Fruit fly (Drosophila melanogaster) whole organism, embryonic: ENCODE measurements around the gene CG6295.

Experiments
- Abd-B ChIP-seq: fragments of 200-800 bp; sonication (Bioruptor generic); optimal IDR thresholded peaks from 2 replicates; lab custom pipeline; 2018; ENCODE audit warnings: missing biosample characterization, mild to moderate bottlenecking, missing genetic modification characterization, moderate library complexity
- Blimp-1 ChIP-seq: fragments of 200-800 bp; sonication (Bioruptor generic); optimal IDR thresholded peaks from 3 replicates; lab custom pipeline; 2018; ENCODE audit warnings: missing biosample characterization, missing genetic modification characterization, mild to moderate bottlenecking, moderate library complexity, missing genetic modification reagents
- BtbVII ChIP-seq: fragments of 200-800 bp; sonication (Bioruptor generic); optimal IDR thresholded peaks from 3 replicates; lab custom pipeline; 2017; ENCODE audit warnings: missing biosample characterization, mild to moderate bottlenecking, missing genetic modification characterization
- CG10565 ChIP-seq: fragments of 200-800 bp; sonication (Bioruptor generic); optimal IDR thresholded peaks from 3 replicates; lab custom pipeline; 2016; ENCODE audit warnings: missing biosample characterization, mild to moderate bottlenecking, missing genetic modification characterization
- CG13624 ChIP-seq: fragments of 200-800 bp; sonication (Bioruptor generic); optimal IDR thresholded peaks from 2 replicates; lab custom pipeline; 2016; ENCODE audit warnings: missing biosample characterization, missing genetic modification characterization
- CG15696 ChIP-seq: fragments of 200-800 bp; sonication (Bioruptor generic); optimal IDR thresholded peaks from 2 replicates; lab custom pipeline; 2019; ENCODE audit warnings: missing biosample characterization, mild to moderate bottlenecking, missing genetic modification characterization, moderate library complexity
- CG17912 ChIP-seq: fragments of 200-800 bp; sonication (Bioruptor generic); optimal IDR thresholded peaks from 2 replicates; lab custom pipeline; 2018; ENCODE audit warnings: missing biosample characterization, mild to moderate bottlenecking, missing genetic modification characterization
- CG18599 ChIP-seq: fragments of 200-800 bp; sonication (Bioruptor generic); optimal IDR thresholded peaks from 3 replicates; lab custom pipeline; 2017; ENCODE audit warnings: missing biosample characterization, missing genetic modification characterization, mild to moderate bottlenecking, moderate library complexity, missing genetic modification reagents
- CG2199 ChIP-seq: fragments of 200-800 bp; sonication (Bioruptor generic); IDR thresholded peaks from 3 replicates; pipeline ENCODE4 v1.3.6; 2022; ENCODE audit warnings: missing biosample characterization, missing genetic modification characterization
- CG3726 ChIP-seq: fragments of 200-800 bp; sonication (Bioruptor generic); IDR thresholded peaks from 3 replicates; pipeline ENCODE4, ENCODE4 v1.3.6; 2022; ENCODE audit warnings: missing biosample characterization, missing genetic modification characterization
- CG3838 ChIP-seq: fragments of 200-800 bp; sonication (Bioruptor generic); optimal IDR thresholded peaks from 3 replicates; lab custom pipeline; 2016; ENCODE audit warnings: missing biosample characterization, missing genetic modification characterization
- CG3995 ChIP-seq: fragments of 200-800 bp; sonication (Bioruptor generic); optimal IDR thresholded peaks from 3 replicates; lab custom pipeline; 2016; ENCODE audit warnings: missing biosample characterization, missing genetic modification characterization
- CG4617 ChIP-seq: fragments of 200-800 bp; sonication (Bioruptor generic); optimal IDR thresholded peaks from 3 replicates; lab custom pipeline; 2016; ENCODE audit warnings: missing biosample characterization, missing genetic modification characterization, borderline replicate concordance
- CG6683 ChIP-seq: fragments of 200-800 bp; sonication (Bioruptor generic); optimal IDR thresholded peaks from 2 replicates; lab custom pipeline; 2017; ENCODE audit warnings: missing biosample characterization, mild to moderate bottlenecking, missing genetic modification characterization, missing genetic modification reagents
- CG6791 ChIP-seq: fragments of 200-800 bp; sonication (Bioruptor generic); IDR thresholded peaks from 3 replicates; pipeline ENCODE4 v1.3.6; 2022; ENCODE audit warnings: missing biosample characterization, missing genetic modification characterization; ENCODE audit not compliant: partially characterized antibody
- CG7372 ChIP-seq: fragments of 200-800 bp; sonication (Bioruptor generic); IDR thresholded peaks from 2 replicates; pipeline ENCODE4 v1.3.6; 2022; ENCODE audit warnings: missing biosample characterization, missing genetic modification characterization
- CG7745 ChIP-seq: fragments of 200-800 bp; sonication (Bioruptor generic); optimal IDR thresholded peaks from 2 replicates; lab custom pipeline; 2018; ENCODE audit warnings: missing biosample characterization, mild to moderate bottlenecking, missing genetic modification characterization, moderate library complexity
- CG8089 ChIP-seq: fragments of 200-800 bp; sonication (Bioruptor generic); optimal IDR thresholded peaks from 3 replicates; lab custom pipeline; 2016; ENCODE audit warnings: missing biosample characterization, missing genetic modification characterization
- Dbx ChIP-seq: fragments of 200-800 bp; sonication (Bioruptor generic); IDR thresholded peaks from 3 replicates; pipeline ENCODE4 v1.3.6; 2022; ENCODE audit warnings: missing biosample characterization, missing genetic modification characterization
- Ets65A ChIP-seq: fragments of 200-800 bp; sonication (Bioruptor generic); peaks from one replicate; lab custom pipeline; 2016; ENCODE audit warnings: missing biosample characterization, missing genetic modification characterization
- HHEX ChIP-seq: fragments of 200-800 bp; sonication (Bioruptor generic); optimal IDR thresholded peaks from 3 replicates; lab custom pipeline; 2017; ENCODE audit warnings: missing biosample characterization, mild to moderate bottlenecking, missing genetic modification characterization, missing genetic modification reagents
- Hey ChIP-seq: fragments of 200-800 bp; sonication (Bioruptor generic); optimal IDR thresholded peaks from 3 replicates; lab custom pipeline; 2018; ENCODE audit warnings: missing biosample characterization, mild to moderate bottlenecking, missing genetic modification characterization
- HmgZ ChIP-seq: fragments of 200-800 bp; sonication (Bioruptor generic); optimal IDR thresholded peaks from 2 replicates; lab custom pipeline; 2018; ENCODE audit warnings: missing biosample characterization, mild to moderate bottlenecking, missing genetic modification characterization
- Hr3 ChIP-seq: fragments of 200-800 bp; sonication (Bioruptor generic); optimal IDR thresholded peaks from 3 replicates; lab custom pipeline; 2016; ENCODE audit warnings: missing biosample characterization, missing genetic modification characterization
- Jarid2 ChIP-seq: fragments of 200-800 bp; sonication (Bioruptor generic); optimal IDR thresholded peaks from 3 replicates; lab custom pipeline; 2017; ENCODE audit warnings: mild to moderate bottlenecking, missing biosample characterization, missing genetic modification reagents, missing genetic modification characterization
- MBD-R2 ChIP-seq: fragments of 200-800 bp; sonication (Bioruptor generic); IDR thresholded peaks from 2 replicates; pipeline ENCODE4 v1.3.6; 2022; ENCODE audit warnings: missing biosample characterization, missing genetic modification characterization
- MTF-1 ChIP-seq: fragments of 200-800 bp; sonication (Bioruptor generic); optimal IDR thresholded peaks from 2 replicates; lab custom pipeline; 2018; ENCODE audit warnings: missing biosample characterization, mild to moderate bottlenecking, missing genetic modification characterization, borderline replicate concordance
- Med ChIP-seq: fragments of 200-800 bp; sonication (Bioruptor generic); peaks from one replicate; lab custom pipeline; 2016; ENCODE audit warnings: missing biosample characterization, missing genetic modification characterization, mild to moderate bottlenecking, inconsistent platforms, moderate library complexity
- NC2α ChIP-seq: fragments of 200-800 bp; sonication (Bioruptor generic); optimal IDR thresholded peaks from 2 replicates; lab custom pipeline; 2016; ENCODE audit warnings: missing biosample characterization, missing genetic modification characterization
- NK7.1 ChIP-seq: fragments of 200-800 bp; sonication (Bioruptor generic); optimal IDR thresholded peaks from 3 replicates; lab custom pipeline; 2016; ENCODE audit warnings: missing biosample characterization, missing genetic modification characterization
- TFAM ChIP-seq: fragments of 200-800 bp; sonication (Bioruptor generic); optimal IDR thresholded peaks from 2 replicates; lab custom pipeline; 2017; ENCODE audit warnings: missing biosample characterization, missing genetic modification characterization, inconsistent platforms
- Trl ChIP-seq, 3 experiments: fragments of >200 bp in 2 of 3; fragments of 200-800 bp in 1 of 3; sonication (Bioruptor generic) in 1 of 3; optimal IDR thresholded peaks; 2 replicates in 1 of 3; 3 replicates in 2 of 3; lab custom pipeline; 2016 to 2017; ENCODE audit warnings: missing biosample characterization in 1 of 3, missing genetic modification characterization in 1 of 3
- Xbp1 ChIP-seq: fragments of 200-800 bp; sonication (Bioruptor generic); optimal IDR thresholded peaks from 3 replicates; lab custom pipeline; 2016; ENCODE audit warnings: missing biosample characterization, mild to moderate bottlenecking, missing genetic modification characterization
- amos ChIP-seq: fragments of 200-800 bp; sonication (Bioruptor generic); IDR thresholded peaks from 2 replicates; pipeline ENCODE4 v1.3.6; 2022; ENCODE audit warnings: missing biosample characterization, missing genetic modification characterization; ENCODE audit not compliant: partially characterized antibody
- chinmo ChIP-seq: fragments of 200-800 bp; sonication (Bioruptor generic); IDR thresholded peaks from 4 replicates; pipeline ENCODE4 v1.3.6; 2022; ENCODE audit warnings: missing biosample characterization, missing genetic modification characterization; ENCODE audit not compliant: partially characterized antibody
- dimm ChIP-seq: fragments of 200-800 bp; sonication (Bioruptor generic); IDR thresholded peaks from 2 replicates; pipeline ENCODE4 v1.3.6; 2022; ENCODE audit warnings: missing biosample characterization, missing genetic modification characterization
- en ChIP-seq: fragments of 200-800 bp; sonication (Bioruptor generic); optimal IDR thresholded peaks from 2 replicates; lab custom pipeline; 2016; ENCODE audit warnings: missing biosample characterization, missing genetic modification characterization
- grn ChIP-seq: fragments of 200-800 bp; sonication (Bioruptor generic); optimal IDR thresholded peaks from 3 replicates; lab custom pipeline; 2017; ENCODE audit warnings: missing biosample characterization, missing genetic modification characterization
- hkb ChIP-seq, 2 experiments: fragments of 200-800 bp in 1 of 2; fragments of >200 bp in 1 of 2; sonication (Bioruptor generic) in 1 of 2; IDR thresholded peaks in 1 of 2; optimal IDR thresholded peaks in 1 of 2; 2 replicates each; pipeline versions ENCODE4 v1.3.6 to Lab custom; 2017 to 2022; ENCODE audit warnings: missing biosample characterization in 1 of 2, missing genetic modification characterization in 1 of 2
- klu ChIP-seq: fragments of 200-800 bp; sonication (Bioruptor generic); IDR thresholded peaks from 2 replicates; pipeline ENCODE4 v1.3.6; 2022; ENCODE audit warnings: missing biosample characterization, missing genetic modification characterization
- lola ChIP-seq, 3 experiments: fragments of >200 bp in 2 of 3; fragments of 200-800 bp in 1 of 3; sonication (Bioruptor generic) in 1 of 3; optimal IDR thresholded peaks; 2 replicates each; lab custom pipeline; 2017 to 2019; ENCODE audit warnings: missing biosample characterization in 3 of 3, missing genetic modification characterization in 3 of 3, mild to moderate bottlenecking in 1 of 3, moderate library complexity in 1 of 3
- pan ChIP-seq, 4 experiments: fragments of >200 bp in 3 of 4; fragments of 200-800 bp in 1 of 4; sonication (Bioruptor generic) in 1 of 4; optimal IDR thresholded peaks in 3 of 4; IDR thresholded peaks in 1 of 4; 2 replicates each; pipeline versions ENCODE4 v1.3.6 to Lab custom; 2017 to 2022; ENCODE audit warnings: missing biosample characterization in 2 of 4, missing genetic modification characterization in 2 of 4, mixed read lengths in 1 of 4
- pfk ChIP-seq: fragments of 200-800 bp; sonication (Bioruptor generic); optimal IDR thresholded peaks from 2 replicates; lab custom pipeline; 2018; ENCODE audit warnings: missing biosample characterization, mild to moderate bottlenecking, missing genetic modification characterization, moderate library complexity
- scrt ChIP-seq: fragments of 200-800 bp; sonication (Bioruptor generic); optimal IDR thresholded peaks from 2 replicates; lab custom pipeline; 2018; ENCODE audit warnings: missing biosample characterization, mild to moderate bottlenecking, missing genetic modification characterization, moderate library complexity
- tio ChIP-seq: fragments of 200-800 bp; sonication (Bioruptor generic); optimal IDR thresholded peaks from 2 replicates; lab custom pipeline; 2017; ENCODE audit warnings: missing biosample characterization, missing genetic modification characterization, inconsistent platforms
- z ChIP-seq: fragments of 200-800 bp; sonication (Bioruptor generic); IDR thresholded peaks from 3 replicates; pipeline ENCODE4 v1.3.6; 2022; ENCODE audit warnings: missing biosample characterization, missing genetic modification characterization
- zen2 ChIP-seq: fragments of 200-800 bp; sonication (Bioruptor generic); IDR thresholded peaks from 3 replicates; pipeline ENCODE4 v1.3.6; 2022; ENCODE audit warnings: missing biosample characterization, missing genetic modification characterization; ENCODE audit not compliant: partially characterized antibody

Gene CG6295

DNA sequence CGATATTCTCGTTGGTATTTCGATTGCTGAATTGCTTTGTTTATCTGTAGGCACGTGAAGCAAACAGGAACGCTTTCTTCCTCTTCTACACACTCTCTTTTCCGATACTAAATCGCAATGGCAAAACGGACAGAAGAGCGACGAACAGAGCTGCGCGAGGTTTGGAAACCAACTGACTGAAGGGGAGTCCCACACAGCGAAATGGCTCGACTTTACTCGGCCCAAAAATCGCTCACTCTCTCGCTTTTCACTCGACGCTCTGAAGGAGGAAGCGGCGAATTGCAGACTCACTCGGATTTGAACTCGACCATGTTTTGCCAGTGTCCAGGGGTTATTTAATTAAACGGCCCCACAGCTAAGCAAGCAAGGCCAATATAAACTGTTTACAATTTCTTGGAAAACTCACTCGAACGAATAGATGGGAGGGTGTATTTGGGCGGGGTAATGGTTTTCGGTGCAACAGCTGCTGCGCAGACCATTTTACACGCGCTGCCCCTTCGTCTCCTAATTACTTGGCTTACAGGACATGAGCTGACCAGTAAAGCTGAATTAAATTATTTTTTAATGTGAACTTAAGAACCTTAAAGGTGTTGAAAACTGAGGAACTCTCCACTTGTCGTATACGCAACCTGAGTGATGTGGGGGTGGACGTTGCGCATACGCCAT is 48.4 kb downstream of the CG6295 start, which contains the start of gene CG6330 (continued):
- no peak for TF ChIP-seq CG10565 (GFP tag; lab: Kevin White, UChicago)
- peak; percentile 92 for TF ChIP-seq z
- no peak for TF ChIP-seq CG3838
- peak; percentile 25 for TF ChIP-seq CG18599 (GFP tag; lab: Kevin White, UChicago)
- TF ChIP-seq HmgZ (tag; lab: Kevin White, UChicago): no peak
- TF ChIP-seq NK7.1 (GFP tag; lab: Kevin White, UChicago): no peak
- peak; percentile 87 for TF ChIP-seq CG7372
- TF ChIP-seq MBD-R2 (GFP tag; lab: Robert Waterston, UW): no peak
- TF ChIP-seq chinmo (GFP tag; lab: Robert Waterston, UW): 0 out of 4 replicates have a peak, but pooled peaks have one; percentile 57
- no peak for TF ChIP-seq CG15696 (tag; lab: Kevin White, UChicago)
- TF ChIP-seq CG3726: no peak
- TF ChIP-seq Abd-B (GFP tag; lab: Kevin White, UChicago): no peak
- no peak for TF ChIP-seq Dbx (GFP tag; lab: Robert Waterston, UW)
- TF ChIP-seq CG2199 (GFP tag; lab: Robert Waterston, UW): no peak
- TF ChIP-seq zen2 (GFP tag; lab: Robert Waterston, UW): peak; percentile 40; the same call in 1 of the 3 replicates
- TF ChIP-seq Hey (tag; lab: Kevin White, UChicago): no peak
- peak in 1 of 2 experiments; percentile 28 for TF ChIP-seq Trl (optimal IDR thresholded peaks at IDR 0.05; lab: Kevin White, UChicago)
- TF ChIP-seq Trl (GFP tag; optimal IDR thresholded peaks at IDR 0.05; lab: Kevin White, UChicago): no peak
- no peak for TF ChIP-seq grn (GFP tag; lab: Kevin White, UChicago)
- peak; percentile 75 for TF ChIP-seq scrt (GFP tag; lab: Kevin White, UChicago)
- no peak for TF ChIP-seq dimm (GFP tag; lab: Robert Waterston, UW)
- TF ChIP-seq Hr3 (GFP tag; lab: Kevin White, UChicago): no peak
- TF ChIP-seq CG7745 (tag; lab: Kevin White, UChicago): no peak
- TF ChIP-seq NC2α (GFP tag; lab: Kevin White, UChicago): no peak
- no peak for TF ChIP-seq CG6791 (GFP tag; lab: Robert Waterston, UW)
- TF ChIP-seq Med (GFP tag; lab: Kevin White, UChicago): peak; percentile 60
- no peak for TF ChIP-seq BtbVII (GFP tag; lab: Kevin White, UChicago)
- TF ChIP-seq Ets65A (GFP tag; lab: Kevin White, UChicago): peak; percentile 5
- TF ChIP-seq pfk (GFP tag; lab: Kevin White, UChicago): no peak
- no peak for TF ChIP-seq TFAM (GFP tag; lab: Kevin White, UChicago)
- TF ChIP-seq lola (GFP tag; optimal IDR thresholded peaks at IDR 0.05; lab: Kevin White, UChicago): no peak
- TF ChIP-seq Jarid2: peak; percentile 14
- TF ChIP-seq CG13624 (GFP tag; lab: Kevin White, UChicago): no peak
- TF ChIP-seq HHEX (GFP tag; lab: Kevin White, UChicago): no peak
- no peak for TF ChIP-seq CG4617 (GFP tag; lab: Kevin White, UChicago)
- no peak for TF ChIP-seq CG17912
- no peak for TF ChIP-seq pan (optimal IDR thresholded peaks at IDR 0.05; lab: Kevin White, UChicago)
- no peak for TF ChIP-seq pan (GFP tag; optimal IDR thresholded peaks at IDR 0.05 in 1 of 2, IDR thresholded peaks at IDR 0.05 in 1 of 2)
- TF ChIP-seq en: no peak
- TF ChIP-seq amos (GFP tag; lab: Robert Waterston, UW): peak; percentile 18; the same call in 1 of the 2 replicates
- TF ChIP-seq MTF-1: no peak
- no peak for TF ChIP-seq CG8089 (GFP tag; lab: Kevin White, UChicago)
- no peak for TF ChIP-seq hkb (optimal IDR thresholded peaks at IDR 0.05; lab: Kevin White, UChicago)
- no peak for TF ChIP-seq hkb (GFP tag; IDR thresholded peaks at IDR 0.05; lab: Robert Waterston, UW)
- no peak for TF ChIP-seq tio (GFP tag; lab: Kevin White, UChicago)
- no peak for TF ChIP-seq CG6683
- TF ChIP-seq CG3995 (GFP tag; lab: Kevin White, UChicago): peak; percentile 63
- TF ChIP-seq Blimp-1 (GFP tag; lab: Kevin White, UChicago): no peak
- no peak for TF ChIP-seq Xbp1
- no peak for TF ChIP-seq klu (GFP tag; lab: Robert Waterston, UW)
